Worm (Caenorhabditis elegans): ENCODE measurements around the gene ppm-1.A.

ppm-1.A gene

DNA sequence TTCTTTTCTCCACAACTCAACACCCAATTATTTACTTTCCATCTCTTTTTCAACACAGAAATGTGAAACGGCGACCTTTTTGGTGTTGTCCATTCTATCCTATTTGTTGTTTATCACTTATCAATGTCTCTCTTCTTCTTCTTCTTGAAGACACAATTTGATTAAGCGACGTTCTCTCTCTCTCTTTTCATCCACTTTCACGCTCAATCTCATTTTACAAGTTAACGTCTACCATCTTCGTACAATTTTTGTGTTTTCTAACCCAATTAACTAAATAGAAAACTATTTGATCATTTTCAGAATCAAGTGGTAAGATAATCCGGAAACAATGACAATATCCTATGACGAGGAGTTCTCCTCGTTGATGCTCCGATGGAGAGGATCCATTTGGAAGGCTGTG is 21.5 kb upstream of the ppm-1.A start, which contains the start of gene best-14:
Gene best-14, plus strand, starts transcription at position 301 of the 400 bp plus-strand sequence.
- no peak for TF ChIP-seq jun-1 (tag; optimal IDR thresholded peaks at IDR 0.05)

DNA sequence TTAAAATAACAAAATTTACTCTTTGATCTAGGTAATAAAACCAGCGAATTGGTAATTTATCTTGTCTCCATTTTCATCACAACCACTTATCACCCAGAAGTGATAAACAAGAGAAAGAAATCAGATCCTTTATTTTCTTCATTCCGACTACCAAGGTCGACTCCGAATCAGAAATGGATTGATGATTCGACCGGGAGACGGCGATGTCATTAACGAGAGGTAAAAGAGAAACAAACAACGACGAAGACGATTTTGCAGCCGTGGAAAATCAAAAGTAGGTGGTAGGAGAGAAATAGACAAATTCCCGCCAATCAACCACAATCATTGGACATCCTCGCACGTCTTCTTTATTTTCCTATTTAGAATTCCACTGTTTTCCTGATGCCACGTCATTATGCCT is 20.9 kb upstream of the ppm-1.A start:
- TF ChIP-seq sea-2 (GFP tag; optimal IDR thresholded peaks at IDR 0.05) (no peak), nhr-25 (tag; optimal IDR thresholded peaks at IDR 0.05) (peak; percentile 24), nhr-76 (tag; optimal IDR thresholded peaks at IDR 0.05) (no peak), mml-1 (tag; optimal IDR thresholded peaks at IDR 0.05) (no peak), daf-12 (tag; optimal IDR thresholded peaks at IDR 0.05) (no peak), fos-1 (tag; optimal IDR thresholded peaks at IDR 0.05) (no peak), egl-5 (tag; optimal IDR thresholded peaks at IDR 0.05) (no peak), unc-62 (GFP tag; optimal IDR thresholded peaks at IDR 0.05) (no peak), ZK546.5 (tag; optimal IDR thresholded peaks at IDR 0.05) (no peak), nhr-77 (tag; optimal IDR thresholded peaks at IDR 0.05) (no peak), ceh-28 (tag; optimal IDR thresholded peaks at IDR 0.05) (no peak), tbx-2 (tag; optimal IDR thresholded peaks at IDR 0.05) (no peak), lin-39 (tag; optimal IDR thresholded peaks at IDR 0.05) (no peak), skn-1 (tag; optimal IDR thresholded peaks at IDR 0.05) (no peak), nhr-23 (tag; optimal IDR thresholded peaks at IDR 0.05) (peak; percentile 40), lin-15B (tag; optimal IDR thresholded peaks at IDR 0.05) (no peak), elt-3 (tag; optimal IDR thresholded peaks at IDR 0.05) (peak in 1 of 3 experiments; percentile 55), eor-1 (tag; optimal IDR thresholded peaks at IDR 0.05) (no peak), ama-1 (optimal IDR thresholded peaks at IDR 0.05) (no peak), nhr-28 (tag; optimal IDR thresholded peaks at IDR 0.05) (no peak)

DNA sequence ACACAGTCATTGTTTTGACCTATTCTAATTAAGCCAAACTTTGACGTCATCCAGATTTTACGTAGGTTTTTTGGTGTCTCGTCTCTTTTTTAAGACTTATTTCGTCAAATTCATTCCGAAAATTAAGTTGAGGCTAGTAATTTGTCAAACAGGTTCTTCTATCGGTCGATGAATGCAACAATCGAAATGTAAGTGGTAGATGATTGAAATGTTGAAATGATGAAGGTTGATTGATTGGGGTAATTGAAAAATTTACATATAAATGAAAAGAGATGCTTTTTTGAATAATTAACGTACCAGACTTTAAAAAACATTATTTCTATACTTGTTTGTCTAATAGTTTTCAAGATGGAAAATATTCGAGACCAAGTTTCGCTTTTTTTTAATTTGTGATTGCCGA is 20.2 kb upstream of the ppm-1.A start:
- TF ChIP-seq ZK546.5 (tag; optimal IDR thresholded peaks at IDR 0.05) (no peak), fkh-2 (tag; optimal IDR thresholded peaks at IDR 0.05) (no peak), hmg-11 (tag; optimal IDR thresholded peaks at IDR 0.05) (no peak)

DNA sequence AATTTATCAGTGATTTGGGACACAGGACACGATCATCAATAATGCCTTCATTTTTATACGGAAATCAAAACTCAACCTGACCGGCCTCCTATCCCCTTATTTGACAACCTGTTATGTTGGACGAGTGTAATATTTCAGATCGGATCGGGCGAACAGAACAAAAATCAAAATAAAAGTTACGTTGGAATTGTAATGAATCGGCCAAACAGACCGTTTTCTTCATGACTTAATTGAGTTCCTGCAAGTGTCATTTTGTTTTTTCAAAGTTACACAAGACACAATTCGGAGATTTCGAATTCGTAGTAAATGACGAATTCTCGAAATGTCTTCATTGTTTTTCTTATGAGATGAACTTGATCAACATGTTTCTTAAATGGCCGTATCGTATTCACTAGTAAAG is 19.1 kb upstream of the ppm-1.A start, which contains the start of gene F32G8.3:
Gene F32G8.3, minus strand, starts transcription at position 101 of the 400 bp plus-strand sequence.
- TF ChIP-seq lin-39 (tag; optimal IDR thresholded peaks at IDR 0.05) = no peak
- TF ChIP-seq hmg-11 (tag; optimal IDR thresholded peaks at IDR 0.05) = no peak
- TF ChIP-seq unc-39 (tag; optimal IDR thresholded peaks at IDR 0.05) = no peak
- TF ChIP-seq egl-5 (tag; optimal IDR thresholded peaks at IDR 0.05) = no peak
- no peak for TF ChIP-seq nhr-77 (tag; optimal IDR thresholded peaks at IDR 0.05)
- no peak for TF ChIP-seq ceh-82 (tag; optimal IDR thresholded peaks at IDR 0.05)
- no peak for TF ChIP-seq sea-2 (GFP tag; optimal IDR thresholded peaks at IDR 0.05)
- TF ChIP-seq ceh-9 (tag; optimal IDR thresholded peaks at IDR 0.05) = no peak
- no peak for TF ChIP-seq mml-1 (tag; optimal IDR thresholded peaks at IDR 0.05)
- TF ChIP-seq nhr-237 (tag; optimal IDR thresholded peaks at IDR 0.05) = no peak
- TF ChIP-seq skn-1 (tag; optimal IDR thresholded peaks at IDR 0.05) = no peak
- TF ChIP-seq elt-3 (tag; optimal IDR thresholded peaks at IDR 0.05) = no peak
- no peak for TF ChIP-seq zag-1 (tag; optimal IDR thresholded peaks at IDR 0.05)
- TF ChIP-seq nhr-76 (tag; optimal IDR thresholded peaks at IDR 0.05) = no peak
- TF ChIP-seq lsy-12 (tag; optimal IDR thresholded peaks at IDR 0.05) = no peak

DNA sequence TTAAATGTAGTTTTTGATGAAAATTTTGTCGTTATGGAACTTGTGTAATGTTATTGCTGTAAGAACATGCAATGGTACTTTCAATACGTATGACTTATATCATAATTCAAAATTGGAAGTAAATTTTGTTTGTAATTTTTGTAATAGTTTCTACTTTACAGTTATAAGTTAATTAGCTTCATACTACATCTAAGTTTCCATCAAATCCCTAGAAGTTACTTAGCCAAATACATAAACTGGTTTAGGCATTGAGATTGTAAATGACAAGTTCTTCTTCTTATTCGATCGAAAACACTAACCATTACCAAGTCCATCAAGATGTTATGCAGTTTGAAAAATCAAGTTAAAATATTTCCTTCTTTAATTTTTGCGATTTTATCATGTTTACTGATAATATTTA is 13.5 kb upstream of the ppm-1.A start, which contains the start of gene F32G8.2:
Gene F32G8.2, plus strand, starts transcription at position 301 of the 400 bp plus-strand sequence.
- TF ChIP-seq mml-1 (tag; optimal IDR thresholded peaks at IDR 0.05) = no peak
- no peak for TF ChIP-seq nhr-11 (tag; optimal IDR thresholded peaks at IDR 0.05)
- no peak for TF ChIP-seq lin-39 (tag; optimal IDR thresholded peaks at IDR 0.05)
- no peak for TF ChIP-seq hmg-11 (tag; optimal IDR thresholded peaks at IDR 0.05)
- TF ChIP-seq elt-3 (tag; optimal IDR thresholded peaks at IDR 0.05) = no peak
- no peak for TF ChIP-seq ztf-11 (tag; optimal IDR thresholded peaks at IDR 0.05)
- TF ChIP-seq nhr-23 (tag; optimal IDR thresholded peaks at IDR 0.05) = no peak
- TF ChIP-seq daf-12 (tag; optimal IDR thresholded peaks at IDR 0.05) = no peak
- TF ChIP-seq fkh-2 (tag; optimal IDR thresholded peaks at IDR 0.05) = no peak
- no peak for TF ChIP-seq ama-1 (optimal IDR thresholded peaks at IDR 0.05)
- no peak for TF ChIP-seq ceh-82 (tag; optimal IDR thresholded peaks at IDR 0.05)
- no peak for TF ChIP-seq tbx-2 (tag; optimal IDR thresholded peaks at IDR 0.05)
- TF ChIP-seq nhr-12 (tag; optimal IDR thresholded peaks at IDR 0.05) = no peak
- no peak for TF ChIP-seq lin-15B (tag; optimal IDR thresholded peaks at IDR 0.05)
- no peak for TF ChIP-seq egl-5 (tag; optimal IDR thresholded peaks at IDR 0.05)

DNA sequence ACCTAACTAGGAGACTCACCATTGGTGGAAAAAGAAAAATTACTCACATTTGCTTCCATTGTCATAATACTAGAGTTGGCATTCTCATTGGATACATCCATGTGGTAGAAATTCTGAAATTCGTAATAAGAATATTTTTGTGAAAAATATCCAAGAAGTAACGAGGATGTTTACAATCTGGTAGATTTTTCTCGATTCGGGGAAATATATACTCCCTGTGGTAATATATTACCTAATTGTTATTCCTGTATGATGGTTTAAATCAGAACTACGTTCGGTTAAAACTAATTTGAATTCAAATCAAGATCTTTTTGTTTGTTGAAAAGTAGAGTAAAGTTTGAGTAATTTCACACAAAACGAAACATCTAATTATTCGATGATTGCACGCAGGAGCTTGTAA is 12.8 kb upstream of the ppm-1.A start, which contains the start of gene srd-34:
Gene srd-34, minus strand, starts transcription at position 101 of the 400 bp plus-strand sequence.
- TF ChIP-seq nfya-1 (tag; optimal IDR thresholded peaks at IDR 0.05; ENCODE audit: insufficient read depth) (no peak), mdl-1 (tag; optimal IDR thresholded peaks at IDR 0.05) (no peak), unc-62 (GFP tag; optimal IDR thresholded peaks at IDR 0.05) (no peak), tbx-2 (tag; optimal IDR thresholded peaks at IDR 0.05) (no peak), nhr-12 (tag; optimal IDR thresholded peaks at IDR 0.05) (no peak), ztf-11 (tag; optimal IDR thresholded peaks at IDR 0.05) (no peak), lin-39 (tag; optimal IDR thresholded peaks at IDR 0.05) (no peak), nhr-25 (tag; optimal IDR thresholded peaks at IDR 0.05) (no peak), nhr-76 (tag; optimal IDR thresholded peaks at IDR 0.05) (no peak), egl-27 (tag; optimal IDR thresholded peaks at IDR 0.05) (no peak), jun-1 (tag; optimal IDR thresholded peaks at IDR 0.05) (no peak), nhr-23 (tag; optimal IDR thresholded peaks at IDR 0.05) (no peak), pqm-1 (tag; optimal IDR thresholded peaks at IDR 0.05) (no peak), R02D3.7 (tag; optimal IDR thresholded peaks at IDR 0.05) (no peak), elt-2 (tag; optimal IDR thresholded peaks at IDR 0.05) (no peak), ceh-16 (tag; optimal IDR thresholded peaks at IDR 0.05) (no peak), elt-1 (tag; optimal IDR thresholded peaks at IDR 0.05) (no peak), mml-1 (tag; optimal IDR thresholded peaks at IDR 0.05) (no peak), nhr-43 (tag; optimal IDR thresholded peaks at IDR 0.05; ENCODE audit: poor library complexity, severe bottlenecking) (no peak)
